Worm (Caenorhabditis elegans) whole organism, early embryonic: ENCODE data around the gene F22E5.7.
"Not testable (repeated sequence)": the region's sequence is repeated elsewhere in the genome, so short reads cannot be mapped to it uniquely, and the experiment has no call there.

Experiments
- B0310.2 ChIP-seq: sonication (generic microtip); optimal IDR thresholded peaks from 2 replicates; lab custom pipeline; 2016; ENCODE audit warnings: mild to moderate bottlenecking, missing genetic modification characterization, missing compliant biosample characterization
- F13C5.2 ChIP-seq: sonication (generic microtip); optimal IDR thresholded peaks from 2 replicates; lab custom pipeline; 2017; ENCODE audit warnings: mild to moderate bottlenecking, missing genetic modification characterization, inconsistent platforms, missing compliant biosample characterization
- aly-1 ChIP-seq: sonication (generic microtip); optimal IDR thresholded peaks from 2 replicates; lab custom pipeline; 2016; ENCODE audit warnings: missing genetic modification characterization, missing compliant biosample characterization
- ama-1 ChIP-seq: fragments of 150-350 bp; optimal IDR thresholded peaks from 2 replicates; lab custom pipeline; 2014
- ceh-13 ChIP-seq: fragments of 200-800 bp; sonication (Bioruptor generic); optimal IDR thresholded peaks from 2 replicates; lab custom pipeline; 2018; ENCODE audit warnings: mild to moderate bottlenecking, missing genetic modification characterization, missing compliant biosample characterization
- ceh-36 ChIP-seq: sonication (generic microtip); optimal IDR thresholded peaks from 2 replicates; lab custom pipeline; 2016; ENCODE audit warnings: missing genetic modification characterization, inconsistent platforms, missing compliant biosample characterization
- ets-7 ChIP-seq: sonication (generic microtip); optimal IDR thresholded peaks from 2 replicates; lab custom pipeline; 2016; ENCODE audit warnings: missing genotype, missing genetic modification characterization, missing compliant biosample characterization
- flt-1 ChIP-seq: fragments of 200-800 bp; sonication (Bioruptor generic); IDR thresholded peaks from 2 replicates; pipeline ENCODE4 v1.3.6; 2022; ENCODE audit warnings: missing genetic modification characterization, missing compliant biosample characterization
- hmbx-1 ChIP-seq: sonication (generic microtip); optimal IDR thresholded peaks from 2 replicates; lab custom pipeline; 2016; ENCODE audit warnings: mild to moderate bottlenecking, missing genetic modification characterization, missing compliant biosample characterization
- hmg-4 ChIP-seq: fragments of 200-800 bp; sonication (Bioruptor generic); optimal IDR thresholded peaks from 2 replicates; lab custom pipeline; 2018; ENCODE audit warnings: mild to moderate bottlenecking, missing genetic modification characterization, missing compliant biosample characterization
- hnd-1 ChIP-seq: sonication (generic microtip); optimal IDR thresholded peaks from 2 replicates; lab custom pipeline; 2016; ENCODE audit warnings: missing genetic modification characterization, missing compliant biosample characterization
- pes-1 ChIP-seq: fragments of 200-800 bp; sonication (Bioruptor generic); IDR thresholded peaks from 2 replicates; pipeline ENCODE4 v1.3.6; 2022; ENCODE audit warnings: missing genetic modification reagents, missing genetic modification characterization, missing compliant biosample characterization
- scrt-1 ChIP-seq: fragments of 200-800 bp; sonication (Bioruptor generic); IDR thresholded peaks from 2 replicates; pipeline ENCODE4 v1.3.6; 2022; ENCODE audit warnings: missing genetic modification characterization, missing compliant biosample characterization
- sea-1 ChIP-seq: fragments of 200-800 bp; sonication (Bioruptor generic); conservative IDR thresholded peaks from 2 replicates; pipeline ENCODE4 v1.3.6; 2022; ENCODE audit warnings: missing genetic modification characterization, missing compliant biosample characterization
- tbx-11 ChIP-seq: fragments of 200-800 bp; sonication (Bioruptor generic); IDR thresholded peaks from 2 replicates; pipeline ENCODE4 v1.3.6; 2022; ENCODE audit warnings: missing genetic modification characterization, missing compliant biosample characterization
- tbx-37 ChIP-seq: fragments of 200-800 bp; sonication (Bioruptor generic); conservative IDR thresholded peaks from 2 replicates; pipeline ENCODE4 v1.3.6; 2022; ENCODE audit warnings: missing genetic modification reagents, missing genetic modification characterization, missing compliant biosample characterization
- tra-4 ChIP-seq: sonication (generic microtip); optimal IDR thresholded peaks from 2 replicates; lab custom pipeline; 2017; ENCODE audit warnings: missing genetic modification characterization, missing compliant biosample characterization

F22E5.7 gene

DNA sequence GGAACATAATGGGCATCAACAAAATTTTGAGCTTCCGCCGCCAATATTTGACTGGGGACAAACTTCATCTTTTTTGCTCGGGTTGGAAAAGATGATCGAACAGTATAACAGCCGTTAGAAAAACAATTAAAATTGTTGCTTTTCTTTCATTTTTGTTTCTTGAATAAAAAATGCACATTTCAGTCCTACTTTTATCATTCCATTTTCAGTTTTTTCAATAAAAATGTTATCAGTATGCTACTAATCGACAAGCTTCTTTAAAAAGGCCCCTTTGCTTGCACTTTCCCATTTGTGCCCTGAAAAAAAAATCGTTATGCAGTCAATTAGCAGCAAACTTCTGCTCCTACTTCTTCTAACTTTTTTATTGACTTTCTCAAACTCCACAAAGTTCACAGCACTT is at the start of gene F22E5.7:
Gene F22E5.7 (plus strand): TSS at position 301 of the 400 bp plus-strand sequence.
- TF ChIP-seq ama-1, result no peak
- TF ChIP-seq pes-1, result no peak
- TF ChIP-seq hnd-1, result no peak
- TF ChIP-seq scrt-1, result no peak
- no peak for TF ChIP-seq sea-1 (GFP tag; lab: Robert Waterston, UW)
- TF ChIP-seq F13C5.2 (tag; lab: Kevin White, UChicago), result no peak
- TF ChIP-seq hmg-4 (GFP tag; lab: Kevin White, UChicago), result no peak
- TF ChIP-seq flt-1, result no peak
- TF ChIP-seq aly-1 (tag; lab: Kevin White, UChicago), result no peak
- TF ChIP-seq ets-7 (tag; lab: Kevin White, UChicago), result no peak
- TF ChIP-seq tra-4 (tag; lab: Kevin White, UChicago), result no peak
- no peak for TF ChIP-seq ceh-36 (tag; lab: Kevin White, UChicago)
- no peak for TF ChIP-seq ceh-13
- TF ChIP-seq tbx-37 (GFP tag; lab: Robert Waterston, UW), result no peak
- no peak for TF ChIP-seq hmbx-1 (tag; lab: Kevin White, UChicago)
- no peak for TF ChIP-seq tbx-11
- TF ChIP-seq B0310.2 (tag; lab: Kevin White, UChicago), result no peak

DNA sequence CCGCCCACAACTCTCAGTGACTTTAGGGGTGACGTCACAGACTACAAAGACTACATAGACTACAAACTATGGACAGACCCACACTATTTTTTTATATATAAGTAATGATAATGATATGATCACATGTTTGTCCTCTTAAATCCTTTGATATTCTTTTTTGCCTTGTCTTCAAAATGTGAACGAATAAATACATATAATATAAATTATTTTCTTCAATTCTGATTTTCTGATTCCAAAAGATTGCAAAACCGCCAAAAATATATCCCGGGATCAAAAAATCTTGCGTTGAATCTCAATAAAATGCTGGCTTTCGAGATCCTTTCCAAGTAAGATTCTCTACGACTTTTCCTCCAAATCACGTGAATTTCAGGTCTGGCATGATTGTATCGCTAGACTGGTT is 41.7 kb upstream of the F22E5.7 start, which contains the start of gene F33H12.1:
Gene F33H12.1 (plus strand): TSS at position 301 of the 400 bp plus-strand sequence.
- TF ChIP-seq ceh-13; ceh-36 (tag; lab: Kevin White, UChicago); F13C5.2 (tag; lab: Kevin White, UChicago): not testable (repeated sequence)

DNA sequence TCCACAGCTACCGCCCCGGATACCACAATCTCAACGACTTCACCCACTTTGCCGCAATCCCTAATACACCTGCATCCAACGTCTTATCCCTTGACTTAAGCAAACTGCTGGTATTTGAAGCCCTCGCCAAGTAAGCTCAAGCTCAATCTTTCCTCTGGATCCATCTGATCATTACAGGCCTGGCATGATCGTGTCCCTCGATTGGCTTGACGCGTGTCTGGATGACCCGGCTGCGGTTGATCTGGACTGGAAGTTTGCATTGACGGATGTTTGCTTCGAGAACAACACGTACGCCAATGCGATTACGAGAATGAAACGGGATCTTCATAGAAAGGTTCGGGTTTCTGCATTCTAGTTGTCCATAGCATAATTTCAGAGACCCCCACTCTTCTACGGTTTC is 40.9 kb upstream of the F22E5.7 start:
- TF ChIP-seq hmbx-1 (tag; lab: Kevin White, UChicago) (no peak), hnd-1 (no peak), scrt-1 (no peak)

DNA sequence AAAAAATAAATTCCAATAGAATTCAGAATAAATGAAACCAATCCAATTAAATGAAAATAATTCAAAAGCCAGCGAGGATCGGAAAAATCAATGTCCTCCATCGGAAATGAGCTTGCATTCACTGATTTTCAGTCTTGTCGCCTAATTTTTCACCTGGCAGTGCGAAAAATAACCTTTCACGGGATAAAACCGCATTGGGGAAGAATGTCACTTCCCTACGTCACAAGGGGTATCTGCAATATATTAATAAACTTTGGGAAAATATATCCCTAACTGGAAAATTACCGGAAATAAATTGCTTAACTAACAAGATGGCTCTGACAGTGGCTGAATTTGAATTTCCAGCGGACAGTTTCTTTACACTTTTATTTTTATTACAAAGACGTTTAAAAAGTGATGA is 36.6 kb upstream of the F22E5.7 start, which contains the start of gene sri-77:
Gene sri-77 (minus strand): TSS at position 101 of the 400 bp plus-strand sequence.
- TF ChIP-seq ceh-36 (tag; lab: Kevin White, UChicago) (no peak), F13C5.2 (tag; lab: Kevin White, UChicago) (no peak), scrt-1 (no peak), B0310.2 (tag; lab: Kevin White, UChicago) (no peak), hnd-1 (no peak), tbx-11 (no peak), tra-4 (tag; lab: Kevin White, UChicago) (no peak)

DNA sequence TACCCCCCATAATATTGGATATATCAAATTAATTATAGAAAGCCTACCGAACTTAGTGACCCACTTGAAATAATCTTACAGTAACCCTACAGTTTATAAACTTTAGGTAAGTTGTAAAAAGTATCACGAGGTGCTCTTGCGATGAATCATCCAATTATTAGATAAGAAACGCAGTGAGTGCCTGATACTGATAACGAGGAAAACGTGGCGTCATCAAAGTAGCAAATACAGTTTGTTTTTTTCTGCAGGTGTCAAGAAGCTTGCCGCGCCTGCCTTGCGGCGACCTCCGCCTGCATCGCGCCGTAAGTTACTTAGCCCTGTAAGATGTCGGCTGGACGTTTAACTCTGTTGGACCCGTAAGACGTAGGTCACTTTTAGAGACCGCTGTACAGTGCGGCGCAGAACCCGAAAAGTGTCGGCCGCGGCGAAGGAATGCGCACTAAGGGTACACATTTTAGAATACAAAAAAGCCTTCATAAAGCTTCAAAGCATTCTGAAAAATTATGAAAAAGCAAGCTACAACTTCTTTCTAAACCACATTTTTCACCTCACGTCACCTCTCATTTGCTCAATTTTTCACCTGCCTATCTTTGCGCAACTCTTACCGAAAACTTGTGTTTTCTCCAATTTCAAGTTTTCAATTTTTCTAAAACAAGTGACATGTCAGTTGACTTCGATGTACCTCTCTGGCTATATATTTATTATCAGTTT is 31.5 kb upstream of the F22E5.7 start, which contains the start of gene sri-38:
Gene sri-38 (plus strand): TSS at position 661 of the 711 bp plus-strand sequence.
- no peak for TF ChIP-seq F13C5.2 (tag; lab: Kevin White, UChicago)
- TF ChIP-seq scrt-1, result no peak
- TF ChIP-seq ceh-36 (tag; lab: Kevin White, UChicago), result no peak
- no peak for TF ChIP-seq tra-4 (tag; lab: Kevin White, UChicago)
- TF ChIP-seq ets-7 (tag; lab: Kevin White, UChicago), result no peak
- no peak for TF ChIP-seq ceh-13
- no peak for TF ChIP-seq ama-1
- TF ChIP-seq flt-1, result no peak
- TF ChIP-seq hmg-4 (GFP tag; lab: Kevin White, UChicago), result no peak
- no peak for TF ChIP-seq pes-1

DNA sequence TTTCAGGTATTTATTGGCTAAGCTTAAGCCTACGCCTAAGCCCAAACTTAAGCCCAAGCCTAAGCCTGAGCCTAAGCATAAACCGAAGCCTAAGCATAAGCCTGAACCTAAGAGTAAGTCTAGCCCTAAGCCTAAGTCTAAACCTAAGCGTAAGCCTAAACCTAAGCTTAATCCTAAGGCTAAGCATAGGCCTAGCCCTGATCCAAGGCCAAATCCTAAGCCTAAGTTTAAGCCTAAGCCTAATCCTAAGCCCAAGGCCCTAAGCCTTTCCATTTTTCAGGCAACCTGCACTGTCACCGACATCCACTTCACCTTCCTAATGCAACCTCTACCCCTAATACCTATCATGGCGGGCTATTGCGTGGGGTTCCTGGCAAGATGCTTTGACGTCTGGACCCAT is 30.9 kb upstream of the F22E5.7 start:
- TF ChIP-seq aly-1 (tag; lab: Kevin White, UChicago), result no peak
- no peak for TF ChIP-seq hmg-4 (GFP tag; lab: Kevin White, UChicago)
- peak; percentile 52 for TF ChIP-seq ceh-36 (tag; lab: Kevin White, UChicago)

DNA sequence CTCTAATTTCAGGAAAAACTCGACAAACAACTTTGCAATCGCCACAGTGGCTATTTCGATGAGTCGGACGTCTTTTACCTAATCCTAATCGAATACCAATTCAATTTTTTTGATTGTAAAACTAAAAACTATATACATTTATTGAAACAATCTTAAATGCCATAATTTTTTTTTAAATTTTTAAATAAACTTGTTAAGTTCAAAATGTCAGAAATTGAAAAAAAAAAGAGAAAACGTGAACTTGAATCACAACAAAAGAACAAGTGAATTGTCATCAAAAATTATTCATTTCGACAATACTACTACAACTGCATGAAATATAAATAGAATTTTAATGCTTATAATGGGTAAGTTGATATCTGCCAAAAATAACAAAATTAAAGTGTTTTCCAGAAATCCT is 29.6 kb upstream of the F22E5.7 start, which contains the start of gene D2062.13:
Gene D2062.13 (plus strand): TSS at position 301 of the 400 bp plus-strand sequence.
- not testable (repeated sequence) for TF ChIP-seq tbx-11; ceh-36 (tag; lab: Kevin White, UChicago); F13C5.2 (tag; lab: Kevin White, UChicago)

DNA sequence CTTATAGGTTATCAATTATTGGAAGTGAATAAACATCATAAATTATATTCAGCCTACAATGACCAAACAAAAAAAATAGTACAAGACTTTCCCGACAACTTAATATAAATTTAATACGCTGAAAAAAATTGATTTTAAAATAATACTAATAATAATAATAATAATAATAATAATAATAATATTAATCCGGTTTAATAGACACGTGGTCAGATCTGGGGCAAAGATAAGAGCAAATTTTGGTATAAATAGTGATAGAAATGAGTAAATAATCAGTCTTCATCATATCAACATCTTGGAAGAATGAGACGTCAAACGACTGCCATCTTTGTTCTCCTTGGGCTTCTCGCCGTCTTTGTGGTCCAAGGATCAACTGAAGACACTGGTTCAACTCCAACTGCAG is 25.2 kb upstream of the F22E5.7 start, which contains the start of gene msrp-5:
Gene msrp-5 (plus strand): TSS at position 301 of the 400 bp plus-strand sequence.
- TF ChIP-seq hmg-4 (GFP tag; lab: Kevin White, UChicago); pes-1; B0310.2 (tag; lab: Kevin White, UChicago): not testable (repeated sequence)

DNA sequence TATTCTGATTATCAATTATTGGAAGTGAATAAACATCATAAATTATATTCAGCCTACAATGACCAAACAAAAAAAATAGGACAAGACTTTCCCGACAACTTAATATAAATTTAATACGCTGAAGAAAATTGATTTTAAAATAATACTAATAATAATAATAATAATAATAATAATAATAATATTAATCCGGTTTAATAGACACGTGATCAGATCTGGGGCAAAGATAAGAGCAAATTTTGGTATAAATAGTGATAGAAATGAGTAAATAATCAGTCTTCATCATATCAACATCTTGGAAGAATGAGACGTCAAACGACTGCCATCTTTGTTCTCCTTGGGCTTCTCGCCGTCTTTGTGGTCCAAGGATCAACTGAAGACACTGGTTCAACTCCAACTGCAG is 22.7 kb upstream of the F22E5.7 start, which contains the start of gene msrp-6:
Gene msrp-6 (plus strand): TSS at position 301 of the 400 bp plus-strand sequence.
- not testable (repeated sequence) for TF ChIP-seq ama-1; scrt-1; sea-1 (GFP tag; lab: Robert Waterston, UW)
